Fruit fly (Drosophila melanogaster): ENCODE results near the gene CG7099.

The CG7099 gene

dm6 chr2L:13398614-13399161 lies 11.3 kb downstream of the CG7099 start, which contains the start of the genes CG10859 and CG7110 (continued):
- peak; percentile 16 for TF ChIP-seq Jarid2 (GFP tag; optimal IDR thresholded peaks at IDR 0.05)
- no peak for TF ChIP-seq Sry-β (GFP tag; optimal IDR thresholded peaks at IDR 0.05)
- TF ChIP-seq dmrt99B (tag; optimal IDR thresholded peaks at IDR 0.05) = peak; percentile 38
- TF ChIP-seq Hand (GFP tag; optimal IDR thresholded peaks at IDR 0.05) = no peak
- TF ChIP-seq Trl (optimal IDR thresholded peaks at IDR 0.05) = no peak
- no peak for TF ChIP-seq Trl (GFP tag; optimal IDR thresholded peaks at IDR 0.05)
- TF ChIP-seq Doc3 (GFP tag; IDR thresholded peaks at IDR 0.05; ENCODE audit: partially characterized antibody) = no peak
- TF ChIP-seq salm (tag; optimal IDR thresholded peaks at IDR 0.05) = peak; percentile 24
- no peak for TF ChIP-seq lilli (GFP tag; optimal IDR thresholded peaks at IDR 0.05)
- TF ChIP-seq Fer1 (GFP tag; optimal IDR thresholded peaks at IDR 0.05) = peak; percentile 77
- peak; percentile 38 for TF ChIP-seq CG8359 (GFP tag; optimal IDR thresholded peaks at IDR 0.05; ENCODE audit: borderline replicate concordance)
- no peak for TF ChIP-seq Hey (tag; optimal IDR thresholded peaks at IDR 0.05)
- TF ChIP-seq CG1233 (GFP tag; optimal IDR thresholded peaks at IDR 0.05) = peak; percentile 56
- TF ChIP-seq gro (GFP tag; optimal IDR thresholded peaks at IDR 0.05) = peak; percentile 21
- TF ChIP-seq CG15514 (GFP tag; optimal IDR thresholded peaks at IDR 0.05) = peak; percentile 76
- TF ChIP-seq Ssrp (tag; optimal IDR thresholded peaks at IDR 0.05) = no peak

DNA sequence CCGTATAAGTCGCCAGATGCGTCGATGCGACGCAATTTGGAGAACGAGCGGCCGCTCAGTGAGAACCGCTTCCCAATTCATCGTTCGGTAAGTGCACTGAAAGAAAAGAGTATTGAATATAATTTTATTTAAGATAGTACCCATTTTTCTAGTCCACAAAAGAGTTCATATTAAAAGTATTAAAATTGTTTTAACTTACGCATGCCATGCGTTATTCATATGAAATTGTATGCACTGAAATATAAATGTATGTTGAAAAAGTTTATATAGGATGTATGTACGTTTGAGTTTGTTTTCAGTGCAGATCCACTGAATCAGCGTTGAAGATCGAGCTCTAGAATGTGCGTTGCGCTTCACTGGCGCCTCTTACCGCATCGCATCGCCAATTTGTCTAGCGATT lies 12.2 kb downstream of the CG7099 start:
- no peak for TF ChIP-seq dimm (GFP tag; IDR thresholded peaks at IDR 0.05)
- TF ChIP-seq Aef1 (GFP tag; IDR thresholded peaks at IDR 0.05) = no peak
- no peak for TF ChIP-seq CG16815 (GFP tag; optimal IDR thresholded peaks at IDR 0.05)
- no peak for TF ChIP-seq Hr3 (GFP tag; optimal IDR thresholded peaks at IDR 0.05)
- TF ChIP-seq Hmx (GFP tag; optimal IDR thresholded peaks at IDR 0.05) = no peak
- TF ChIP-seq CG4404 (GFP tag; IDR thresholded peaks at IDR 0.05) = no peak
- no peak for TF ChIP-seq klu (GFP tag; IDR thresholded peaks at IDR 0.05)
- no peak for TF ChIP-seq Asciz (GFP tag; optimal IDR thresholded peaks at IDR 0.05)
- TF ChIP-seq GATAe (GFP tag; conservative IDR thresholded peaks at IDR 0.05) = no peak
- TF ChIP-seq twi (tag; optimal IDR thresholded peaks at IDR 0.05) = no peak
- TF ChIP-seq CG17912 (GFP tag; optimal IDR thresholded peaks at IDR 0.05) = no peak
- TF ChIP-seq CG4424 (GFP tag; optimal IDR thresholded peaks at IDR 0.05) = no peak
- TF ChIP-seq CG18262 (tag; optimal IDR thresholded peaks at IDR 0.05) = no peak
- TF ChIP-seq CG11504 (tag; optimal IDR thresholded peaks at IDR 0.05) = peak; percentile 15
- no peak for TF ChIP-seq Hey (tag; optimal IDR thresholded peaks at IDR 0.05)
- no peak for TF ChIP-seq Dek (tag; optimal IDR thresholded peaks at IDR 0.05)
- TF ChIP-seq grn (GFP tag; optimal IDR thresholded peaks at IDR 0.05) = no peak
- no peak for TF ChIP-seq odd (GFP tag; optimal IDR thresholded peaks at IDR 0.05)
- TF ChIP-seq NC2α (GFP tag; optimal IDR thresholded peaks at IDR 0.05) = no peak
- no peak for TF ChIP-seq fd102C (GFP tag; optimal IDR thresholded peaks at IDR 0.05)
- no peak for TF ChIP-seq CG31224 (GFP tag; IDR thresholded peaks at IDR 0.05)
- TF ChIP-seq CG12155 (GFP tag; optimal IDR thresholded peaks at IDR 0.05) = no peak
- TF ChIP-seq HLH4C (GFP tag; IDR thresholded peaks at IDR 0.05; ENCODE audit: partially characterized antibody) = no peak
- TF ChIP-seq gsb (GFP tag; IDR thresholded peaks at IDR 0.05) = no peak
- no peak for TF ChIP-seq vvl (GFP tag; IDR thresholded peaks at IDR 0.05)
- no peak for TF ChIP-seq CG15696 (tag; optimal IDR thresholded peaks at IDR 0.05)
- TF ChIP-seq Dad (GFP tag; optimal IDR thresholded peaks at IDR 0.05) = no peak
- TF ChIP-seq CG12104 (GFP tag; optimal IDR thresholded peaks at IDR 0.05) = no peak
- TF ChIP-seq CG10321 (GFP tag; IDR thresholded peaks at IDR 0.05) = no peak
- no peak for TF ChIP-seq CG4617 (GFP tag; optimal IDR thresholded peaks at IDR 0.05; ENCODE audit: borderline replicate concordance)
- TF ChIP-seq sens-2 (GFP tag; IDR thresholded peaks at IDR 0.05) = no peak
- TF ChIP-seq ci (GFP tag; IDR thresholded peaks at IDR 0.05) = no peak
- TF ChIP-seq CG30403 (GFP tag; optimal IDR thresholded peaks at IDR 0.05) = peak; percentile 7
- TF ChIP-seq CG3281 (GFP tag; optimal IDR thresholded peaks at IDR 0.05) = peak; percentile 11
- no peak for TF ChIP-seq CG9817 (tag; optimal IDR thresholded peaks at IDR 0.05)
- no peak for TF ChIP-seq Sry-δ (GFP tag; optimal IDR thresholded peaks at IDR 0.05)

All from whole organism, embryonic.